Fruit fly (Drosophila melanogaster): ENCODE results near the gene Tango6.

The Tango6 gene

dm6 chr2L:19014032-19014880 lies 45.4 kb downstream of the Tango6 start (continued):
- TF ChIP-seq amos (GFP tag; IDR thresholded peaks at IDR 0.05; ENCODE audit: partially characterized antibody) = no peak
- peak; percentile 6 for TF ChIP-seq YL-1 (GFP tag; optimal IDR thresholded peaks at IDR 0.05)
- TF ChIP-seq kni (GFP tag; optimal IDR thresholded peaks at IDR 0.05) = no peak
- TF ChIP-seq Ets65A (GFP tag) = peak; percentile 41
- TF ChIP-seq gro (GFP tag; optimal IDR thresholded peaks at IDR 0.05) = no peak
- TF ChIP-seq CkIIα-i1 (GFP tag; IDR thresholded peaks at IDR 0.05) = no peak
- TF ChIP-seq Oaz (GFP tag; IDR thresholded peaks at IDR 0.05) = peak; percentile 60
- TF ChIP-seq schlank (tag; optimal IDR thresholded peaks at IDR 0.05) = peak; percentile 24
- peak; percentile 24 for TF ChIP-seq CG2116 (GFP tag; optimal IDR thresholded peaks at IDR 0.05)
- no peak for TF ChIP-seq her (GFP tag; optimal IDR thresholded peaks at IDR 0.05)
- peak; percentile 29 to 37 for TF ChIP-seq dpn (GFP tag; optimal IDR thresholded peaks at IDR 0.05)
- TF ChIP-seq CG3065 (GFP tag; optimal IDR thresholded peaks at IDR 0.05) = no peak
- no peak for TF ChIP-seq btn (GFP tag; optimal IDR thresholded peaks at IDR 0.05)
- peak; percentile 21 for TF ChIP-seq Usf (GFP tag; optimal IDR thresholded peaks at IDR 0.05)
- peak; percentile 68 for TF ChIP-seq CG10267 (tag; optimal IDR thresholded peaks at IDR 0.05)
- TF ChIP-seq sna (GFP tag; IDR thresholded peaks at IDR 0.05; ENCODE audit: partially characterized antibody) = no peak
- TF ChIP-seq CG13424 (tag; optimal IDR thresholded peaks at IDR 0.05) = peak; percentile 89
- no peak for TF ChIP-seq CG14965 (GFP tag; optimal IDR thresholded peaks at IDR 0.05; ENCODE audit: borderline replicate concordance)
- peak; percentile 4 for TF ChIP-seq CG18011 (GFP tag; optimal IDR thresholded peaks at IDR 0.05)
- no peak for TF ChIP-seq klu (GFP tag; IDR thresholded peaks at IDR 0.05)
- no peak for TF ChIP-seq Bdp1 (GFP tag; optimal IDR thresholded peaks at IDR 0.05)
- TF ChIP-seq toy (GFP tag; IDR thresholded peaks at IDR 0.05) = no peak
- TF ChIP-seq so (GFP tag; IDR thresholded peaks at IDR 0.05) = peak; percentile 68; the same call in 1 of the 3 replicates
- TF ChIP-seq Hr39 (optimal IDR thresholded peaks at IDR 0.05) = no peak
- TF ChIP-seq mld (GFP tag; IDR thresholded peaks at IDR 0.05; ENCODE audit: partially characterized antibody) = no peak
- peak; percentile 53 for TF ChIP-seq CG9932 (GFP tag; IDR thresholded peaks at IDR 0.05)
- no peak for TF ChIP-seq CG2129 (GFP tag; IDR thresholded peaks at IDR 0.05; ENCODE audit: partially characterized antibody)
- TF ChIP-seq prd (optimal IDR thresholded peaks at IDR 0.05) = no peak
- peak; percentile 74 for TF ChIP-seq prd (GFP tag; IDR thresholded peaks at IDR 0.05)
- no peak for TF ChIP-seq Dip3 (GFP tag; optimal IDR thresholded peaks at IDR 0.05)
- TF ChIP-seq TFAM (GFP tag; optimal IDR thresholded peaks at IDR 0.05) = no peak
- no peak for TF ChIP-seq ftz-f1 (GFP tag; optimal IDR thresholded peaks at IDR 0.05)
- TF ChIP-seq sob (GFP tag; IDR thresholded peaks at IDR 0.05) = peak; percentile 67
- no peak for TF ChIP-seq Hmx (GFP tag; optimal IDR thresholded peaks at IDR 0.05)
- TF ChIP-seq scrt (GFP tag; optimal IDR thresholded peaks at IDR 0.05) = peak; percentile 62
- peak; percentile 39 for TF ChIP-seq twi (tag; optimal IDR thresholded peaks at IDR 0.05)
- TF ChIP-seq Hand (GFP tag; optimal IDR thresholded peaks at IDR 0.05) = peak; percentile 91
- TF ChIP-seq insv (GFP tag; optimal IDR thresholded peaks at IDR 0.05) = peak in 1 of 2 experiments; percentile 41
- no peak for TF ChIP-seq eve (GFP tag; optimal IDR thresholded peaks at IDR 0.05)
- TF ChIP-seq sens-2 (GFP tag; IDR thresholded peaks at IDR 0.05) = no peak
- no peak for TF ChIP-seq trh (GFP tag; optimal IDR thresholded peaks at IDR 0.05)
- TF ChIP-seq CG18619 (GFP tag; optimal IDR thresholded peaks at IDR 0.05) = peak; percentile 83
- TF ChIP-seq CHES-1-like (GFP tag; optimal IDR thresholded peaks at IDR 0.05) = no peak
- TF ChIP-seq CG1024 (GFP tag; IDR thresholded peaks at IDR 0.05) = no peak
- peak; percentile 64 for TF ChIP-seq CG15514 (GFP tag; optimal IDR thresholded peaks at IDR 0.05)
- no peak for TF ChIP-seq B-H1 (GFP tag; IDR thresholded peaks at IDR 0.05)
- TF ChIP-seq Lhr (GFP tag; optimal IDR thresholded peaks at IDR 0.05) = no peak
- no peak for TF ChIP-seq HmgD (GFP tag; optimal IDR thresholded peaks at IDR 0.05)
- no peak for TF ChIP-seq cato (GFP tag; optimal IDR thresholded peaks at IDR 0.05; ENCODE audit: borderline replicate concordance)
- TF ChIP-seq dati (GFP tag; IDR thresholded peaks at IDR 0.05) = no peak
